Fruit fly (Drosophila melanogaster) whole organism, embryonic: Measurements from ENCODE around the gene rt.

Experiments used
- BEAF-32 ChIP-seq: fragments of 200-800 bp; sonication (Bioruptor generic); optimal IDR thresholded peaks from 3 replicates; lab custom pipeline; 2017; ENCODE audit warnings: missing biosample characterization, missing genetic modification characterization, mild to moderate bottlenecking, moderate library complexity, missing genetic modification reagents
- Bgb ChIP-seq: fragments of 200-800 bp; sonication (Bioruptor generic); IDR thresholded peaks from 2 replicates; pipeline ENCODE4 v1.3.6; 2022; ENCODE audit warnings: missing biosample characterization, missing genetic modification characterization; ENCODE audit not compliant: partially characterized antibody
- CG11504 ChIP-seq: fragments of 200-800 bp; sonication (Bioruptor generic); optimal IDR thresholded peaks from 3 replicates; lab custom pipeline; 2019; ENCODE audit warnings: missing biosample characterization, mild to moderate bottlenecking, missing genetic modification characterization, moderate library complexity
- CG14050 ChIP-seq: fragments of 200-800 bp; sonication (Bioruptor generic); IDR thresholded peaks from 3 replicates; pipeline ENCODE4 v1.3.6; 2022; ENCODE audit warnings: missing biosample characterization, missing genetic modification characterization
- CG14710 ChIP-seq: fragments of 200-800 bp; sonication (Bioruptor generic); optimal IDR thresholded peaks from 3 replicates; lab custom pipeline; 2019; ENCODE audit warnings: missing biosample characterization, mild to moderate bottlenecking, missing genetic modification characterization, moderate library complexity
- CG1603 ChIP-seq: fragments of 200-800 bp; sonication (Bioruptor generic); optimal IDR thresholded peaks from 2 replicates; lab custom pipeline; 2019; ENCODE audit warnings: missing biosample characterization, mild to moderate bottlenecking, missing genetic modification characterization, moderate library complexity
- CG16813 ChIP-seq: fragments of 200-800 bp; sonication (Bioruptor generic); IDR thresholded peaks from 3 replicates; pipeline ENCODE4 v1.3.6; 2022; ENCODE audit warnings: missing biosample characterization, missing genetic modification characterization; ENCODE audit not compliant: partially characterized antibody
- CG2116 ChIP-seq: fragments of 200-800 bp; sonication (Bioruptor generic); optimal IDR thresholded peaks from 3 replicates; lab custom pipeline; 2018; ENCODE audit warnings: missing biosample characterization, mild to moderate bottlenecking, missing genetic modification characterization
- CG2875 ChIP-seq: fragments of 200-800 bp; sonication (Bioruptor generic); optimal IDR thresholded peaks from 2 replicates; lab custom pipeline; 2017; ENCODE audit warnings: missing biosample characterization, mild to moderate bottlenecking, missing genetic modification characterization, missing genetic modification reagents
- CG30020 ChIP-seq: fragments of 200-800 bp; optimal IDR thresholded peaks from 2 replicates; lab custom pipeline; 2019; ENCODE audit warnings: missing biosample characterization, mild to moderate bottlenecking, missing genetic modification characterization, moderate library complexity
- CG3163 ChIP-seq: fragments of 200-800 bp; sonication (Bioruptor generic); optimal IDR thresholded peaks from 3 replicates; lab custom pipeline; 2016; ENCODE audit warnings: missing biosample characterization, missing genetic modification characterization
- CG34224 ChIP-seq: fragments of 200-800 bp; sonication (Bioruptor generic); IDR thresholded peaks from 3 replicates; pipeline ENCODE4 v1.3.6; 2022; ENCODE audit warnings: missing biosample characterization, missing genetic modification characterization; ENCODE audit not compliant: partially characterized antibody
- CG4404 ChIP-seq: fragments of 200-800 bp; sonication (Bioruptor generic); IDR thresholded peaks from 2 replicates; pipeline ENCODE4 v1.3.6; 2022; ENCODE audit warnings: missing biosample characterization, missing genetic modification characterization
- CG6175 ChIP-seq: fragments of 200-800 bp; sonication (Bioruptor generic); IDR thresholded peaks from 3 replicates; pipeline ENCODE4 v1.3.6; 2022; ENCODE audit warnings: missing biosample characterization, missing genetic modification characterization
- CG6791 ChIP-seq: fragments of 200-800 bp; sonication (Bioruptor generic); IDR thresholded peaks from 3 replicates; pipeline ENCODE4 v1.3.6; 2022; ENCODE audit warnings: missing biosample characterization, missing genetic modification characterization; ENCODE audit not compliant: partially characterized antibody
- CG7963 ChIP-seq: fragments of 200-800 bp; sonication (Bioruptor generic); IDR thresholded peaks from 3 replicates; pipeline ENCODE4 v1.3.6; 2022; ENCODE audit warnings: missing biosample characterization, missing genetic modification characterization; ENCODE audit not compliant: partially characterized antibody
- Doc3 ChIP-seq: fragments of 200-800 bp; sonication (Bioruptor generic); IDR thresholded peaks from 3 replicates; pipeline ENCODE4 v1.3.6; 2022; ENCODE audit warnings: missing biosample characterization, missing genetic modification characterization; ENCODE audit not compliant: partially characterized antibody
- Dref ChIP-seq: fragments of 200-800 bp; sonication (Bioruptor generic); IDR thresholded peaks from 2 replicates; pipeline ENCODE4 v1.3.6; 2022; ENCODE audit warnings: missing biosample characterization, missing genetic modification characterization
- Ets65A ChIP-seq: fragments of 200-800 bp; sonication (Bioruptor generic); peaks from one replicate; lab custom pipeline; 2016; ENCODE audit warnings: missing biosample characterization, missing genetic modification characterization
- HLH4C ChIP-seq: fragments of 200-800 bp; sonication (Bioruptor generic); IDR thresholded peaks from 3 replicates; pipeline ENCODE4 v1.3.6; 2022; ENCODE audit warnings: missing biosample characterization, missing genetic modification characterization; ENCODE audit not compliant: partially characterized antibody
- HLHmδ ChIP-seq: fragments of 200-800 bp; sonication (Bioruptor generic); optimal IDR thresholded peaks from 2 replicates; lab custom pipeline; 2018; ENCODE audit warnings: missing biosample characterization, mild to moderate bottlenecking, missing genetic modification characterization, moderate library complexity
- MBD-R2 ChIP-seq: fragments of 200-800 bp; sonication (Bioruptor generic); IDR thresholded peaks from 2 replicates; pipeline ENCODE4 v1.3.6; 2022; ENCODE audit warnings: missing biosample characterization, missing genetic modification characterization
- Med ChIP-seq: fragments of 200-800 bp; sonication (Bioruptor generic); peaks from one replicate; lab custom pipeline; 2016; ENCODE audit warnings: missing biosample characterization, missing genetic modification characterization, mild to moderate bottlenecking, inconsistent platforms, moderate library complexity
- Myb ChIP-seq: fragments of 200-800 bp; sonication (Bioruptor generic); optimal IDR thresholded peaks from 2 replicates; lab custom pipeline; 2016; ENCODE audit warnings: missing biosample characterization, missing genetic modification characterization
- Oaz ChIP-seq: fragments of 200-800 bp; sonication (Bioruptor generic); IDR thresholded peaks from 2 replicates; pipeline ENCODE4 v1.3.6; 2022; ENCODE audit warnings: missing biosample characterization, missing genetic modification characterization
- Scr ChIP-seq: fragments of 200-800 bp; sonication (Bioruptor generic); IDR thresholded peaks from 2 replicates; pipeline ENCODE4 v1.3.6; 2022; ENCODE audit warnings: missing biosample characterization, missing genetic modification characterization; ENCODE audit not compliant: partially characterized antibody
- Sry-δ ChIP-seq: fragments of 200-800 bp; sonication (Bioruptor generic); optimal IDR thresholded peaks from 2 replicates; lab custom pipeline; 2016; ENCODE audit warnings: missing biosample characterization, missing genetic modification characterization
- Tbp ChIP-seq: fragments of >200 bp; optimal IDR thresholded peaks from 2 replicates; lab custom pipeline; 2018; ENCODE audit warnings: missing biosample characterization, missing genetic modification characterization
- ab ChIP-seq: fragments of 200-800 bp; sonication (Bioruptor generic); optimal IDR thresholded peaks from 2 replicates; lab custom pipeline; 2016; ENCODE audit warnings: missing biosample characterization, missing genetic modification characterization
- amos ChIP-seq: fragments of 200-800 bp; sonication (Bioruptor generic); IDR thresholded peaks from 2 replicates; pipeline ENCODE4 v1.3.6; 2022; ENCODE audit warnings: missing biosample characterization, missing genetic modification characterization; ENCODE audit not compliant: partially characterized antibody
- bbx ChIP-seq: fragments of 200-800 bp; sonication (Bioruptor generic); IDR thresholded peaks from 2 replicates; pipeline ENCODE4 v1.3.6; 2022; ENCODE audit warnings: missing biosample characterization, missing genetic modification characterization; ENCODE audit not compliant: partially characterized antibody
- cg ChIP-seq: fragments of 200-800 bp; sonication (Bioruptor generic); optimal IDR thresholded peaks from 3 replicates; lab custom pipeline; 2019; ENCODE audit warnings: missing biosample characterization, mild to moderate bottlenecking, missing genetic modification characterization, moderate library complexity
- gsb-n ChIP-seq: fragments of 200-800 bp; sonication (Bioruptor generic); optimal IDR thresholded peaks from 3 replicates; lab custom pipeline; 2018; ENCODE audit warnings: missing biosample characterization, mild to moderate bottlenecking, missing genetic modification characterization
- hb ChIP-seq: fragments of 200-800 bp; sonication (Bioruptor generic); IDR thresholded peaks from 3 replicates; pipeline ENCODE4 v1.3.6; 2022; ENCODE audit warnings: missing biosample characterization, missing genetic modification characterization; ENCODE audit not compliant: partially characterized antibody
- kni ChIP-seq: fragments of 200-800 bp; sonication (Bioruptor generic); optimal IDR thresholded peaks from 3 replicates; lab custom pipeline; 2017; ENCODE audit warnings: mild to moderate bottlenecking, missing biosample characterization, missing genetic modification reagents, missing genetic modification characterization
- knrl ChIP-seq: fragments of 200-800 bp; sonication (Bioruptor generic); IDR thresholded peaks from 3 replicates; pipeline ENCODE4 v1.3.6; 2022; ENCODE audit warnings: missing biosample characterization, missing genetic modification characterization; ENCODE audit not compliant: partially characterized antibody
- lbe ChIP-seq: fragments of 200-800 bp; sonication (Bioruptor generic); optimal IDR thresholded peaks from 2 replicates; lab custom pipeline; 2016; ENCODE audit warnings: missing biosample characterization, mild to moderate bottlenecking, missing genetic modification characterization
- nau ChIP-seq: fragments of 200-800 bp; sonication (Bioruptor generic); optimal IDR thresholded peaks from 3 replicates; lab custom pipeline; 2017; ENCODE audit warnings: missing biosample characterization, mild to moderate bottlenecking, missing genetic modification characterization, missing genetic modification reagents
- sens ChIP-seq: fragments of 200-800 bp; sonication (Bioruptor generic); peaks from one replicate; lab custom pipeline; 2016; ENCODE audit warnings: missing biosample characterization, missing genetic modification characterization
- shn ChIP-seq: fragments of 200-800 bp; sonication (Bioruptor generic); optimal IDR thresholded peaks from 3 replicates; lab custom pipeline; 2016; ENCODE audit warnings: missing biosample characterization, missing genetic modification characterization
- slou ChIP-seq: fragments of 200-800 bp; sonication (Bioruptor generic); optimal IDR thresholded peaks from 3 replicates; lab custom pipeline; 2016; ENCODE audit warnings: missing biosample characterization, missing genetic modification characterization
- sna ChIP-seq: fragments of 200-800 bp; sonication (Bioruptor generic); IDR thresholded peaks from 2 replicates; pipeline ENCODE4 v1.3.6; 2022; ENCODE audit warnings: missing biosample characterization, missing genetic modification characterization; ENCODE audit not compliant: partially characterized antibody
- tio ChIP-seq: fragments of 200-800 bp; sonication (Bioruptor generic); optimal IDR thresholded peaks from 2 replicates; lab custom pipeline; 2017; ENCODE audit warnings: missing biosample characterization, missing genetic modification characterization, inconsistent platforms
- vnd ChIP-seq: fragments of 200-800 bp; sonication (Bioruptor generic); IDR thresholded peaks from 3 replicates; pipeline ENCODE4 v1.3.6; 2022; ENCODE audit warnings: missing biosample characterization, missing genetic modification characterization; ENCODE audit not compliant: partially characterized antibody

The rt gene

DNA sequence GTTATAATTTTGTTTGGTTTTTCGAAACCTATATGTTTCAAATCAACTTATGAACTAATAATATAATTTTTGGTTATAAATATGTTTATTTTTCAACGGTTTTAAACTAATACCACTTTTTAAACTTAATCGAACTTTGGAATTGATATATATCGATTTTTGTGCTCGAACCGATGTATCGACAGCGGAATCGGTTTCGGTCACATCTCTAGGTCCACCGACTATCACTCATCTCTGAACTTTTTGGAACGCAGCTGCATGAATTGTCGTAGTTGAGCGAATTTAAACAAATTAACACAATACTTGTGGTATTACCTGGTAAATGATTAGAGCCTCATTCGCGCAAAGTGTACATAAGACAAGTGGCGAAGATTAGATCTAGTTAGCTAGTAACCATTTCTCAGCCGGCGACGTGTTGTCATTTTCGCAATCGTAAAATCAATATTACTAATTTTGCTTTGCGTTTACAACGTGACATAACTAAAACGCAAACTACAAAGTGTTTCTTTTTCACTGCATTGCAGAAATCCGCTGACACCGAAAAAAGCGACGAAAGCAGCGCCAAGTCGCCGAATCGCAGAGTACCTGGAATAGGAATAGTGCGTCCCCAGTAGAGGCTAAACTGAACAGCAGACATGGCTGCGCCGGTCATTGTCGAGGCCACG lies 40.4 kb upstream of the rt start, which contains the start of gene Apt1 (continued):
- no peak for TF ChIP-seq nau (GFP tag; lab: Kevin White, UChicago)
- TF ChIP-seq knrl (GFP tag; lab: Robert Waterston, UW), result peak; percentile 96
- TF ChIP-seq Med (GFP tag; lab: Kevin White, UChicago), result peak; percentile 88
- peak; percentile 5 for TF ChIP-seq CG30020 (tag; lab: Kevin White, UChicago)
- peak; percentile 97 for TF ChIP-seq CG34224 (GFP tag; lab: Robert Waterston, UW)
- TF ChIP-seq CG1603 (tag; lab: Kevin White, UChicago), result peak; percentile 43
- no peak for TF ChIP-seq lbe (GFP tag; lab: Kevin White, UChicago)
- no peak for TF ChIP-seq shn (GFP tag; lab: Kevin White, UChicago)
- TF ChIP-seq cg (GFP tag; lab: Kevin White, UChicago), result no peak

DNA sequence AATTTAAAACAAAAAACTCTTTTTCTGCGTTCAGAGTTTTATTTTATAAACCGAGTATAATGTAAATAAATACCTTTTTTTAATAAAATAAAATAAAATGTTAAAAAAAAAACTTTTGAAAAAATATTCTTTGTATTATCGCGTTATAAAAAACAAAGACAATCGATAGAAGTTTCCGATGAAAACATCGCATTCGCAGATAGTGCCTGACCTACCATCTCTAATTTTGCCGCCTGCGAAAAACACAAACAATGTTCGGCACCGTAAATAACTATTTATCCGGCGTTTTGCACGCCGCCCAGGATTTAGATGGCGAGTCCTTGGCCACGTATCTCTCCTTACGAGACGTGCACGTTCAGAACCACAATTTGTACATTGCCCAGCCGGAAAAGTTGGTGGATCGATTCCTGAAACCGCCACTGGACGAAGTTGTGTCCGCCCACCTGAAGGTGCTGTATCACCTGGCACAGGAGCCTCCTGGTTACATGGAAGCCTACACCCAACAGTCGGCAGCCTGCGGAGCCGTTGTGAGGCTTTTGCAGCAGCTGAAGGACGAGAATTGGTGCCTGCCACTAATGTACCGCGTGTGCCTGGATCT lies 38.8 kb upstream of the rt start, which contains the start of gene PCID2:
Gene PCID2 (plus strand): TSS at position 213 of the 598 bp plus-strand sequence.
- TF ChIP-seq CG3163 (GFP tag; lab: Kevin White, UChicago) (no peak), Oaz (GFP tag; lab: Robert Waterston, UW) (no peak), amos (GFP tag; lab: Robert Waterston, UW) (peak; percentile 83), CG6175 (GFP tag; lab: Robert Waterston, UW) (no peak), Med (GFP tag; lab: Kevin White, UChicago) (peak; percentile 35), CG11504 (tag; lab: Kevin White, UChicago) (no peak), hb (GFP tag; lab: Robert Waterston, UW) (peak; percentile 69), CG14050 (GFP tag; lab: Robert Waterston, UW) (no peak), Myb (peak; percentile 14), CG7963 (GFP tag; lab: Robert Waterston, UW) (peak; percentile 53; the same call in 1 of the 3 replicates), CG14710 (tag; lab: Kevin White, UChicago) (no peak), knrl (GFP tag; lab: Robert Waterston, UW) (peak; percentile 79), MBD-R2 (peak; percentile 58), CG2875 (GFP tag; lab: Kevin White, UChicago) (no peak), Ets65A (GFP tag; lab: Kevin White, UChicago) (no peak), tio (GFP tag; lab: Kevin White, UChicago) (no peak), vnd (GFP tag; lab: Robert Waterston, UW) (peak; percentile 77), HLH4C (GFP tag; lab: Robert Waterston, UW) (peak; percentile 68; the same call in 1 of the 3 replicates), sna (GFP tag; lab: Robert Waterston, UW) (peak; percentile 80), kni (GFP tag; lab: Kevin White, UChicago) (no peak), CG6791 (GFP tag; lab: Robert Waterston, UW) (peak; percentile 77), slou (GFP tag; lab: Kevin White, UChicago) (no peak), Sry-δ (GFP tag; lab: Kevin White, UChicago) (peak; percentile 77), sens (peak; percentile 28), CG16813 (GFP tag; lab: Robert Waterston, UW) (peak; percentile 74), ab (no peak), Dref (GFP tag; lab: Robert Waterston, UW) (peak; percentile 74), bbx (peak; percentile 80), CG4404 (GFP tag; lab: Robert Waterston, UW) (no peak), CG2116 (peak; percentile 33), Tbp (GFP tag; lab: Kevin White, UChicago) (no peak), gsb-n (no peak), Bgb (GFP tag; lab: Robert Waterston, UW) (peak; percentile 74), CG34224 (GFP tag; lab: Robert Waterston, UW) (peak; percentile 84), Scr (peak; percentile 83), BEAF-32 (GFP tag; lab: Kevin White, UChicago) (peak; percentile 68), Doc3 (GFP tag; lab: Robert Waterston, UW) (peak; percentile 80), HLHmδ (GFP tag; lab: Kevin White, UChicago) (no peak)
